Fruit fly (Drosophila melanogaster) whole organism, wandering third instar larva: ENCODE data around the gene ND-15.

Source experiments
- Abd-B ChIP-seq: fragments of >200 bp; optimal IDR thresholded peaks from 2 replicates; lab custom pipeline; 2017; ENCODE audit warnings: missing biosample characterization, missing genetic modification characterization
- CG32264 ChIP-seq: fragments of 200-800 bp; sonication (Bioruptor generic); optimal IDR thresholded peaks from 2 replicates; lab custom pipeline; 2016; ENCODE audit warnings: missing biosample characterization, missing genetic modification characterization
- CG9705 ChIP-seq: fragments of 200-800 bp; sonication (Bioruptor generic); optimal IDR thresholded peaks from 2 replicates; lab custom pipeline; 2018; ENCODE audit warnings: missing biosample characterization, mild to moderate bottlenecking, missing genetic modification characterization
- CrebA ChIP-seq: fragments of 200-800 bp; sonication (Bioruptor generic); optimal IDR thresholded peaks from 2 replicates; lab custom pipeline; 2016; ENCODE audit warnings: missing biosample characterization, mild to moderate bottlenecking, missing genetic modification characterization, borderline replicate concordance
- Dfd ChIP-seq: fragments of >200 bp; optimal IDR thresholded peaks from 2 replicates; lab custom pipeline; 2017; ENCODE audit warnings: missing biosample characterization, missing genetic modification characterization
- GATAd ChIP-seq: sonication (Bioruptor generic); optimal IDR thresholded peaks from 2 replicates; lab custom pipeline; 2016; ENCODE audit warnings: missing biosample characterization, missing genetic modification characterization
- HLH106 ChIP-seq: fragments of 200-800 bp; optimal IDR thresholded peaks from 3 replicates; lab custom pipeline; 2019; ENCODE audit warnings: missing biosample characterization, mild to moderate bottlenecking, missing genetic modification characterization, moderate library complexity
- Hnf4 ChIP-seq: fragments of 200-800 bp; sonication (Bioruptor generic); optimal IDR thresholded peaks from 2 replicates; lab custom pipeline; 2016; ENCODE audit warnings: missing biosample characterization, mild to moderate bottlenecking, missing genetic modification characterization
- Hr78 ChIP-seq: fragments of >200 bp; optimal IDR thresholded peaks from 2 replicates; lab custom pipeline; 2017; ENCODE audit warnings: missing biosample characterization, missing genetic modification characterization
- Hr83 ChIP-seq: fragments of 200-300 bp; sonication (Bioruptor generic); optimal IDR thresholded peaks from 2 replicates; lab custom pipeline; 2016; ENCODE audit warnings: missing biosample characterization, mild to moderate bottlenecking, missing genetic modification characterization, moderate library complexity; ENCODE audit not compliant: poor library complexity, severe bottlenecking
- Jra ChIP-seq: sonication (Bioruptor generic); optimal IDR thresholded peaks from 2 replicates; lab custom pipeline; 2016; ENCODE audit warnings: missing biosample characterization, missing genetic modification characterization
- N ChIP-seq: fragments of >200 bp; optimal IDR thresholded peaks from 2 replicates; lab custom pipeline; 2018; ENCODE audit warnings: missing biosample characterization, missing external identifiers, missing genetic modification characterization
- OdsH ChIP-seq: fragments of 200-800 bp; sonication (Bioruptor generic); optimal IDR thresholded peaks from 2 replicates; lab custom pipeline; 2016; ENCODE audit warnings: missing biosample characterization, mild to moderate bottlenecking, missing genetic modification characterization
- Rel ChIP-seq, 2 experiments: fragments of 200-800 bp; sonication (Bioruptor generic) in 1 of 2; optimal IDR thresholded peaks; 2 replicates in 1 of 2; 3 replicates in 1 of 2; lab custom pipeline; 2016 to 2019; ENCODE audit warnings: mild to moderate bottlenecking in 2 of 2, missing biosample characterization in 2 of 2, missing genetic modification characterization in 2 of 2, moderate library complexity in 1 of 2
- Sp1 ChIP-seq: fragments of 200-800 bp; sonication (Bioruptor generic); optimal IDR thresholded peaks from 3 replicates; lab custom pipeline; 2019; ENCODE audit warnings: missing biosample characterization, mild to moderate bottlenecking, missing genetic modification characterization, moderate library complexity
- Vsx2 ChIP-seq: fragments of 200-300, 225-300 bp; sonication (Bioruptor generic); optimal IDR thresholded peaks from 2 replicates; lab custom pipeline; 2018; ENCODE audit warnings: missing biosample characterization, missing genetic modification characterization; ENCODE audit not compliant: partially characterized antibody
- br ChIP-seq: fragments of 200-800 bp; sonication (Bioruptor generic); optimal IDR thresholded peaks from 2 replicates; lab custom pipeline; 2016; ENCODE audit warnings: missing biosample characterization, missing genetic modification characterization
- brk ChIP-seq: fragments of 200-800 bp; sonication (Bioruptor generic); optimal IDR thresholded peaks from 2 replicates; lab custom pipeline; 2016; ENCODE audit warnings: missing biosample characterization, mild to moderate bottlenecking, missing genetic modification characterization
- dl ChIP-seq, 2 experiments: fragments of 175-275, 200-275 bp in 1 of 2; fragments of 200-275 bp in 1 of 2; sonication (Bioruptor generic); optimal IDR thresholded peaks; lab custom pipeline; 2018; ENCODE audit warnings: mild to moderate bottlenecking in 2 of 2, missing biosample characterization in 2 of 2, missing genetic modification characterization in 2 of 2, moderate library complexity in 2 of 2; ENCODE audit not compliant: partially characterized antibody in 2 of 2, insufficient read depth in 1 of 2
- dsf ChIP-seq: sonication (Bioruptor generic); optimal IDR thresholded peaks from 2 replicates; lab custom pipeline; 2016; ENCODE audit warnings: missing biosample characterization, missing genetic modification characterization, borderline replicate concordance
- ey ChIP-seq: fragments of 200-800 bp; sonication (Bioruptor generic); optimal IDR thresholded peaks from 2 replicates; lab custom pipeline; 2016; ENCODE audit warnings: missing biosample characterization, missing genetic modification characterization
- fru ChIP-seq: fragments of 200-800 bp; sonication (Bioruptor generic); optimal IDR thresholded peaks from 3 replicates; lab custom pipeline; 2016; ENCODE audit warnings: missing biosample characterization, mild to moderate bottlenecking, missing genetic modification characterization
- h ChIP-seq: fragments of 200-800 bp; sonication (Bioruptor generic); optimal IDR thresholded peaks from 3 replicates; lab custom pipeline; 2016; ENCODE audit warnings: missing biosample characterization, mild to moderate bottlenecking, missing genetic modification characterization
- pan ChIP-seq: fragments of >200 bp; optimal IDR thresholded peaks from 2 replicates; lab custom pipeline; 2017
- rgr ChIP-seq: fragments of 200-800 bp; sonication (Bioruptor generic); optimal IDR thresholded peaks from 3 replicates; lab custom pipeline; 2016; ENCODE audit warnings: missing biosample characterization, mild to moderate bottlenecking, missing genetic modification characterization
- sage ChIP-seq: fragments of 200-800 bp; sonication (Bioruptor generic); optimal IDR thresholded peaks from 2 replicates; lab custom pipeline; 2016; ENCODE audit warnings: missing biosample characterization, mild to moderate bottlenecking, missing genetic modification characterization
- sv ChIP-seq: fragments of 200-800 bp; sonication (Bioruptor generic); optimal IDR thresholded peaks from 3 replicates; lab custom pipeline; 2016; ENCODE audit warnings: missing biosample characterization, missing genetic modification characterization
- tai ChIP-seq: sonication (Bioruptor generic); optimal IDR thresholded peaks from 2 replicates; lab custom pipeline; 2016; ENCODE audit warnings: missing biosample characterization, missing genetic modification characterization
- usp ChIP-seq: fragments of >200 bp; optimal IDR thresholded peaks from 2 replicates; lab custom pipeline; 2017; ENCODE audit warnings: missing biosample characterization, missing genetic modification characterization

The ND-15 gene

dm6 chr2L:134563-135382 is 20.2 kb downstream of the ND-15 start:
- TF ChIP-seq Abd-B (GFP tag; lab: Kevin White, UChicago) (no peak), Rel (GFP tag; optimal IDR thresholded peaks at IDR 0.05; lab: Kevin White, UChicago) (no peak), Rel (tag; optimal IDR thresholded peaks at IDR 0.05; lab: Kevin White, UChicago) (peak; percentile 22)

- TF ChIP-seq Rel (GFP tag; optimal IDR thresholded peaks at IDR 0.05; lab: Kevin White, UChicago) (no peak), Rel (tag; optimal IDR thresholded peaks at IDR 0.05; lab: Kevin White, UChicago) (peak; percentile 20), Hnf4 (GFP tag; lab: Kevin White, UChicago) (peak; percentile 62), HLH106 (tag; lab: Kevin White, UChicago) (no peak), N (no peak), usp (no peak), sv (GFP tag; lab: Kevin White, UChicago) (no peak), fru (peak; percentile 47)
- TF ChIP-seq, all 38 proteins: peak for 3
These were observed 21.0 kb downstream of the ND-15 start for dm6 chr2L:135383-136130.

- TF ChIP-seq Jra = no peak
- no peak for TF ChIP-seq Vsx2 (GFP tag; lab: Kevin White, UChicago)
- no peak for TF ChIP-seq dsf (GFP tag; lab: Kevin White, UChicago)
- TF ChIP-seq OdsH (GFP tag; lab: Kevin White, UChicago) = no peak
- no peak for TF ChIP-seq ey (GFP tag; lab: Kevin White, UChicago)
- no peak for TF ChIP-seq dl (GFP tag; optimal IDR thresholded peaks at IDR 0.05; lab: Kevin White, UChicago; ENCODE audit: insufficient read depth in 1 of 2, partially characterized antibody in 2 of 2)
These were observed 21.6 kb downstream of the ND-15 start for dm6 chr2L:136131-136426.

dm6 chr2L:136747-137709 is 22.5 kb downstream of the ND-15 start:
- TF ChIP-seq Hr83 = peak; percentile 19
- TF ChIP-seq brk (GFP tag; lab: Kevin White, UChicago) = peak; percentile 29
- peak; percentile 14 for TF ChIP-seq h (GFP tag; lab: Kevin White, UChicago)
- peak; percentile 29 for TF ChIP-seq sage
- TF ChIP-seq Dfd (GFP tag; lab: Kevin White, UChicago) = no peak
- peak; percentile 23 for TF ChIP-seq Hnf4 (GFP tag; lab: Kevin White, UChicago)
- peak; percentile 55 for TF ChIP-seq Sp1 (GFP tag; lab: Kevin White, UChicago)
- TF ChIP-seq Rel (GFP tag; optimal IDR thresholded peaks at IDR 0.05; lab: Kevin White, UChicago) = peak; percentile 7
- peak; percentile 94 for TF ChIP-seq Rel (tag; optimal IDR thresholded peaks at IDR 0.05; lab: Kevin White, UChicago)
- no peak for TF ChIP-seq Hr78 (GFP tag; lab: Kevin White, UChicago)
- TF ChIP-seq br (GFP tag; lab: Kevin White, UChicago) = peak; percentile 18
- no peak for TF ChIP-seq pan (lab: Kevin White, UChicago)
- TF ChIP-seq rgr (GFP tag; lab: Kevin White, UChicago) = peak; percentile 16
- no peak for TF ChIP-seq dsf (GFP tag; lab: Kevin White, UChicago)
- TF ChIP-seq N = no peak
- peak; percentile 69 for TF ChIP-seq tai (GFP tag; lab: Kevin White, UChicago)
- no peak for TF ChIP-seq GATAd (GFP tag; lab: Kevin White, UChicago)
- peak; percentile 5 for TF ChIP-seq CG9705 (GFP tag; lab: Kevin White, UChicago)
- no peak for TF ChIP-seq dl (GFP tag; optimal IDR thresholded peaks at IDR 0.05; lab: Kevin White, UChicago; ENCODE audit: insufficient read depth in 1 of 2, partially characterized antibody in 2 of 2)
- peak; percentile 36 for TF ChIP-seq OdsH (GFP tag; lab: Kevin White, UChicago)
- no peak for TF ChIP-seq CrebA (GFP tag; lab: Kevin White, UChicago)
- no peak for TF ChIP-seq CG32264 (GFP tag; lab: Kevin White, UChicago)
